Fruit fly (Drosophila melanogaster) whole organism, larva: ENCODE results near the gene sfl.

ENCODE experiments used
- noc ChIP-seq: fragments of 200-800 bp; sonication (Bioruptor generic); optimal IDR thresholded peaks from 3 replicates; lab custom pipeline; 2019; ENCODE audit warnings: missing biosample characterization, mild to moderate bottlenecking, missing genetic modification characterization, moderate library complexity

Gene sfl

DNA sequence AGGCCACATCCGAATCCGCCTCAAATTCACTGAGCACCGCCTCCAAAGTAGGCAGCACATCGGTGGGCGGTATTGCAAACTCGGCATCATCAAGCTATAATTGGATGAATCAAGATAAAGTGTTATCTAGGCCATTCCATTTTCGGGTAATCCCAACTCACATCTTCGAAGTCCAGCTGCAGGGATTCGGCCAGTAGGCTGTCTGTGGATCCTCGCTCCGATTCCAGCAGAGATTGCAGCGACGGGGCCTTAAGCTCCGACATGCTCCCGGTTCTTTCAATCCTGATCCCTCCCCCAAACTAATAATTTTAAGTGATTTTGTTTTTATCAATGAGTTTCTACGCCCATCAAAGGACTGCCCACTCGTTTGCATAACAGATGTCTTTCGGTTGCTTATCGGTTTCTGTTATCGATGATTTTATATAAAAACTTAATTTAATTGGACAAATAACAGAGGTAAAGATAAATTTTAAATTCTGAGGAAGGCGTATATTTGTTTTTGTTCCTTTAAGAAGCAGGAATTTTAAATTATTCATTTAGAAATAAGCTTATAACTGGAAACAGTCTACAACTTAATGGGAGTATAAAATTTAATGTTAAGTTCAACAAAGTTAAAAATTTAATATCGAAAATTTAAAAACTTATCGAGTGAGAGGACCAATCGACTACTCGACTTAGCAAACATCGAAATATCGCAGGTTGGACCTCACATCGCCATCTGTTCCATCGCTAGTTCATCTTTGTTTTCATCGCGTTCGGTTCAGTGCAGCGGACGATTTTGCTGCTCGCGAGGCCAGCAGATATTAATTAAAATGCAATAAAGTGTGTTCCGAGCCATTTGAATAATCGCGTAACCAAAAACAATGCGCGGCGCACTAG is at the start of gene sfl, which contains the start of gene Vps8:
sfl (plus strand) TSS at position 753 of the 879 bp plus-strand sequence.
Vps8 (minus strand) TSS at position 370 of the 879 bp plus-strand sequence.
- peak; percentile 7 for TF ChIP-seq noc (tag; lab: Kevin White, UChicago)

- TF ChIP-seq noc (tag; lab: Kevin White, UChicago): no peak
These were observed 48.9 kb upstream of the sfl start for dm6 chr3L:6446553-6446952.

DNA sequence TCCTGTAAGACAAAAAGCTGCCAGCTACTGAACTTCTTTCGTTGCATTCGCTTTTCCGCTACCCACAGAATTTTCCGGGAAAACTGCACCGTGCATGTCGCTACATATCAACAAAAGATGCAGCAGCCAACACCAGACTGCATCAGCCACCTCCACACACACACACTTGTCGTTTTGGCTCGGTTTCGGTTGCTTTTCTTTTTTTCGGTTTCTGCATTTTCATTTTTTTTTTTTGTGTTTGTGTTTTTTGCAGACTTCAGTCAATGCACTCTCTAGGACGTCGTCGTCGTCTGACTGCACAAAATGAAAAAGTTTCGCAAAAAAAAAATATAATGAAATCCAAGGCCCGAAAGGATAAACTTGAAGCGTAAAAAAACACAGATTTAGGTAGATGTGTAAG is 48.3 kb upstream of the sfl start:
- no peak for TF ChIP-seq noc (tag; lab: Kevin White, UChicago)

DNA sequence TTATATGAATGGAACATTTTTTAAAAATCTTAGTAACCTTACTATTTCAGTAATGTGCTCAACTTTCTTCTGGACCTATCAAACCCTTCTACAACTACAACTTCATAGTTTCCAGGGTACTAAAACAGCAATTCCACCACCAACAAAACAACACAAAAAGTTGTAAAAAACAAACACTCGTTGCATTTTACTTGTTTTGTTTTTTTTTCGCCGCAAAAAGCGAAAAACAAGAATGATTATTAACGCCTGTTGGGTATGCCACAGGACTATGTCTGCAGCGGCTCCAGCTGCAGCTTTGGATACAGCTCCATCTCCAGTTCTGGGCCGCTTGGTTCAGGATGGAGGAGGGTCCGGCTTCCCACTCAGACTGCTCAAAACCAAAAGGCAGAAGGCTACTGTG is 47.8 kb upstream of the sfl start:
- TF ChIP-seq noc (tag; lab: Kevin White, UChicago): no peak

dm6 chr3L:6449159-6449664 is 46.3 kb upstream of the sfl start:
- no peak for TF ChIP-seq noc (tag; lab: Kevin White, UChicago)

DNA sequence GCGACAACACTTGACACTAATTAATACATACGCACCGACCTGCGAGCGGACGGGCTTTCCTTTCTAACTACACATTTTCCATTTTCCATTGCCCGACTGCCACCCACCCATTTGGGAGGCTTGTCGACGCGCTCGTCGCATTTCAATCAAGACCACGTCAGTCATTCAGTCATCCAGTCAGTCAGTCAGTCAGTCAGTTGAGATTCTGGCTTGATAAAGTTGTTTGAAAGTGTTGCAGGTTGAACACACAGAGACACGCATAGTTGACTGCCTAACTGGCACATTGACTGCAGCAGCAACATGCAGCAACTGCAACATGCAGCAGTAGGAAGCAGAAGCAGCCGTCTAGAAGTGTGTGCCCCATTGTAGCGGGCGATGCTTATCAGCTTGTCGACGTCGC is 43.9 kb upstream of the sfl start:
- TF ChIP-seq noc (tag; lab: Kevin White, UChicago): no peak

DNA sequence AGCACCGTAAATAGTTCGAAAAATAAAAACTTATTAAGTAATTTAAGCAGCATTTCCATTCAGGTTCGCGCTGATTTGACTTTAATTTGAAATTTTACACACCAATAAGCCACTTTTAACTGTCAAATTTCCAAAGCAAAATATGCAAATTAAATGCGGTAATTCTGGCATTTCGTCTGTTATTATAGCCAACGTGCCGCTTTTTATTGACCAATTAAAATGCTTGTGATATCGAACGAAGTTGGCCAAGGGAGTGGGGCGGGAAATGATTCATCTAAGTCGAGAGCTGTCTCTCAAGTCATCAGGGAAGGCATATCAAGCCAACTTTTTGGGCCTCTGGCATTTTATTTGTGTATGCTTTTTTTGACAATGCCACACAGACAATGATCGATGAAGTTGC is 43.1 kb upstream of the sfl start:
- no peak for TF ChIP-seq noc (tag; lab: Kevin White, UChicago)

DNA sequence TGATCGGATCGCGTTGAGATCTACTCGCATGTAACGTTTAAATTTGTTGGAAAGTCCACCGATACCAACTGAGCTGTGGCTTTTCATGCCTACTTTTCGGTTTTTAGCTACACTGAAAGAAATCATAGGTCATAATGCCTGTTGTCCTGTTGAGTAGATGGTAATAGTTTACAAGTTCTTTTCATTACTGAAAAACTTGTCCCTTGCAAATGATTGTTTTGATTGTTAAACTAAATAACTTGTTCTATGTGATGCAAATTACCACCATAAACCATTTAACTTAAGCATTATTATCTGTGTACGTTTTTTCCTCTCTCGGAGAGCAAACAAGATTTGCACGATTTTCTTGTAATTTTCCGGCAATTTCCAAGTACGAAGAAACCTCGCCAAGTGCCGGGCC is 42.0 kb upstream of the sfl start:
- no peak for TF ChIP-seq noc (tag; lab: Kevin White, UChicago)

DNA sequence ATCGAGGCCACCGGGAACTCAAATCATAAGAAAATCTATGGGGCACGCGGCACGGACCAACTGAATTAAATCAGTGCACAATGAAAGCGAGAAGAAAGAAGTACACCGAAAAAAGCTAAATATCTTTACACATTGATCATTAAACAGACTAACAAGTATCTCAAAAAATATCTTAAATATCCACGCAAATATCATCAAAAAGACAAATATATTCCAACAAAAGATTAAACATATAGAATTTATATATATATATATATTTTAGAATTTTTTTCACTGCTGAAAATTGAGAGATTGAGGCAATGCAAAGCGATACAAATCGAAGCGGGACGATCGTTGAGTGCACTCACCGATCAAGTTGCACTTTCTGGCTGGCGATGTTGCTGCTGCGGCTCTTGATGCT is 40.1 kb upstream of the sfl start:
- TF ChIP-seq noc (tag; lab: Kevin White, UChicago): no peak

dm6 chr3L:6457208-6457607 is 38.3 kb upstream of the sfl start:
- TF ChIP-seq noc (tag; lab: Kevin White, UChicago): no peak

- TF ChIP-seq noc (tag; lab: Kevin White, UChicago): no peak
These were observed 37.6 kb upstream of the sfl start for dm6 chr3L:6457891-6458290.

DNA sequence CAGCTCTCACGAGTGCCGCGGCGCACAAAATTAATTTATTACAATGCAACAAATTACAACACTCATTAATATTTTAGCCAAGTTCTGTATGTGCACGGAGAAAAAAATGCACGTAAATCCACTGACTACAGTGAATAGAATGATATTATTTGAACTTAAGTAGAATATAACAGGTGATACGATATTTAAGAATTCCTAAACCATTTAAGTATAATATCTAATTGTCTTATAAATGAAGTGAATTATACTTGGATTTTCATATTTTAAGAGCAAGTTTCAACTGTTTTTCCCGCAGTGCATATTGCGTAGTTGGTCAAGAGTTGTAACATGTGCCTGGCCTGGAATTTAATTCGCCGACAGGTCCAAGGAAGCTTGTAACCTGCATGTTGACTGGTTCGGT is 36.8 kb upstream of the sfl start:
- no peak for TF ChIP-seq noc (tag; lab: Kevin White, UChicago)

dm6 chr3L:6462199-6462598 is 33.3 kb upstream of the sfl start:
- no peak for TF ChIP-seq noc (tag; lab: Kevin White, UChicago)

dm6 chr3L:6467691-6468329 is 27.7 kb upstream of the sfl start:
- TF ChIP-seq noc (tag; lab: Kevin White, UChicago): no peak

- no peak for TF ChIP-seq noc (tag; lab: Kevin White, UChicago)
These were observed 26.0 kb upstream of the sfl start for dm6 chr3L:6469508-6469907.

dm6 chr3L:6471820-6472219 is 23.7 kb upstream of the sfl start:
- no peak for TF ChIP-seq noc (tag; lab: Kevin White, UChicago)

DNA sequence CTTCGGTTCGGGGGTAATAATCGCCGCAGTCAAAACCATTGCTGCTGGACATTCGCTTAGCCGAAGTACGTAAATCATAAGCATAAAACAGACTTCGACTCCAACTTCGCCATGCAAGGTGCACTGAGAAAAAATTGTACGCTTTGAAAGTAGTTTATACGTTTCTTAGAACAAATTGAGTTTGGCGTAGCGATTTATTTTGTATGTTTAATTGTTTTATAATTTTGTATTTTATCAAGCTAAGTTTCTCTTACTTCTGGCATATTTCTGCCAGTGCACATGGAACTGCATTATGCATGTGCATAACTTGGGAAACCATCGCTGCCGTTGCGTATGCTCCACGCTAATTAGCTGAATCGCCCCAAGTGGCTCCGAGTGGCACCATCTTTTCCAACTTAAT is 12.6 kb upstream of the sfl start:
- no peak for TF ChIP-seq noc (tag; lab: Kevin White, UChicago)
